Worm (Caenorhabditis elegans): ENCODE measurements around the gene srh-20.

DNA sequence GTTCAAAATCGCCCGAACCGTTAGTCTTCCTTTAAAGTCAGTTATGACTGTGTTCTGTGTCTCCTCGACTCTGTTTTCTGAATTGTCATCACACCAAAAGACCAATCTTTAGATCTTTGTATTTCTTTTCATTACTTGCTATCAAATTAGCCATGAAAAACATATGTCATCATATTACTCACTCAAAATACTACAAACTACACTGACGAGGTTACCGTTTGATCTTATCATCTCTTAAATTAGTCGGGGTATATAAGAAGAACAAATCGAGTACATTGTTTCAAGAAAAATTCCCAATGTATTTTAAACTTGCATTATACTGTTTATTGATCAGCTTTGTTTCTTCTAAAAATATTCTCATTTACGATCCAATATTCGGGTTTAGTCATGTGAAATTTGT, 16.1 kb upstream of the srh-20 start, which contains the start of gene ugt-13:
- TF ChIP-seq cog-1 (tag; optimal IDR thresholded peaks at IDR 0.05) = no peak
- no peak for TF ChIP-seq klf-2 (GFP tag; conservative IDR thresholded peaks at IDR 0.05)
- TF ChIP-seq tab-1 (GFP tag; IDR thresholded peaks at IDR 0.05) = no peak
- TF ChIP-seq flt-1 (GFP tag; IDR thresholded peaks at IDR 0.05) = no peak
- TF ChIP-seq ref-1 (GFP tag; conservative IDR thresholded peaks at IDR 0.05) = no peak
